Fruit fly (Drosophila melanogaster) whole organism, embryonic: ENCODE data around the gene CG13081.

Source experiments
- Atf-2 ChIP-seq: fragments of 200-800 bp; sonication (Bioruptor generic); optimal IDR thresholded peaks from 2 replicates; lab custom pipeline; 2016; ENCODE audit warnings: missing biosample characterization, missing genetic modification characterization
- B-H1 ChIP-seq: fragments of 200-800 bp; sonication (Bioruptor generic); IDR thresholded peaks from 3 replicates; pipeline ENCODE4 v1.3.6; 2022; ENCODE audit warnings: missing biosample characterization, missing genetic modification characterization
- CG10543 ChIP-seq: fragments of 200-800 bp; sonication (Bioruptor generic); optimal IDR thresholded peaks from 3 replicates; lab custom pipeline; 2017; ENCODE audit warnings: missing biosample characterization, mild to moderate bottlenecking, missing genetic modification characterization, moderate library complexity
- CG12659 ChIP-seq: fragments of 200-800 bp; sonication (Bioruptor generic); optimal IDR thresholded peaks from 3 replicates; lab custom pipeline; 2017; ENCODE audit warnings: mild to moderate bottlenecking, missing biosample characterization, missing genetic modification reagents, missing genetic modification characterization
- CG13287 ChIP-seq: fragments of 200-800 bp; sonication (Bioruptor generic); IDR thresholded peaks from 2 replicates; pipeline ENCODE4 v1.3.6; 2022; ENCODE audit warnings: missing biosample characterization, missing genetic modification characterization; ENCODE audit not compliant: partially characterized antibody
- CG13424 ChIP-seq: fragments of 200-800 bp; sonication (Bioruptor generic); optimal IDR thresholded peaks from 2 replicates; lab custom pipeline; 2019; ENCODE audit warnings: missing biosample characterization, mild to moderate bottlenecking, missing genetic modification characterization, moderate library complexity
- CG13775 ChIP-seq: fragments of 200-800 bp; sonication (Bioruptor generic); optimal IDR thresholded peaks from 3 replicates; lab custom pipeline; 2017; ENCODE audit warnings: missing biosample characterization, mild to moderate bottlenecking, missing genetic modification characterization
- CG13894 ChIP-seq: fragments of 200-800 bp; sonication (Bioruptor generic); optimal IDR thresholded peaks from 3 replicates; lab custom pipeline; 2018; ENCODE audit warnings: missing biosample characterization, mild to moderate bottlenecking, missing genetic modification characterization, moderate library complexity
- CG14014 ChIP-seq: fragments of 200-800 bp; sonication (Bioruptor generic); IDR thresholded peaks from 2 replicates; pipeline ENCODE4 v1.3.6; 2022; ENCODE audit warnings: missing biosample characterization, missing genetic modification characterization
- CG15696 ChIP-seq: fragments of 200-800 bp; sonication (Bioruptor generic); optimal IDR thresholded peaks from 2 replicates; lab custom pipeline; 2019; ENCODE audit warnings: missing biosample characterization, mild to moderate bottlenecking, missing genetic modification characterization, moderate library complexity
- CG17912 ChIP-seq: fragments of 200-800 bp; sonication (Bioruptor generic); optimal IDR thresholded peaks from 2 replicates; lab custom pipeline; 2018; ENCODE audit warnings: missing biosample characterization, mild to moderate bottlenecking, missing genetic modification characterization
- CG1792 ChIP-seq: fragments of 200-800 bp; sonication (Bioruptor generic); optimal IDR thresholded peaks from 2 replicates; lab custom pipeline; 2016; ENCODE audit warnings: missing biosample characterization, missing genetic modification characterization
- CG18476 ChIP-seq: fragments of 200-800 bp; sonication (Bioruptor generic); optimal IDR thresholded peaks from 2 replicates; lab custom pipeline; 2016; ENCODE audit warnings: missing biosample characterization, mild to moderate bottlenecking, missing genetic modification characterization
- CG2712 ChIP-seq: fragments of 200-800 bp; optimal IDR thresholded peaks from 3 replicates; lab custom pipeline; 2019; ENCODE audit warnings: missing biosample characterization, mild to moderate bottlenecking, missing genetic modification characterization, moderate library complexity
- CG3838 ChIP-seq: fragments of 200-800 bp; sonication (Bioruptor generic); optimal IDR thresholded peaks from 3 replicates; lab custom pipeline; 2016; ENCODE audit warnings: missing biosample characterization, missing genetic modification characterization
- CG4820 ChIP-seq: fragments of 200-800 bp; sonication (Bioruptor generic); optimal IDR thresholded peaks from 3 replicates; lab custom pipeline; 2016; ENCODE audit warnings: missing biosample characterization, missing genetic modification characterization
- CG4854 ChIP-seq: fragments of 200-800 bp; sonication (Bioruptor generic); optimal IDR thresholded peaks from 2 replicates; lab custom pipeline; 2016; ENCODE audit warnings: missing biosample characterization, missing genetic modification characterization, inconsistent platforms
- CG9797 ChIP-seq: fragments of 200-800 bp; sonication (Bioruptor generic); optimal IDR thresholded peaks from 3 replicates; lab custom pipeline; 2018; ENCODE audit warnings: missing biosample characterization, mild to moderate bottlenecking, missing genetic modification characterization
- CG9932 ChIP-seq: fragments of 200-800 bp; sonication (Bioruptor generic); IDR thresholded peaks from 2 replicates; pipeline ENCODE4 v1.3.6; 2022; ENCODE audit warnings: missing biosample characterization, missing genetic modification characterization
- CrebB ChIP-seq: fragments of 200-800 bp; sonication (Bioruptor generic); optimal IDR thresholded peaks from 3 replicates; lab custom pipeline; 2018; ENCODE audit warnings: missing biosample characterization, mild to moderate bottlenecking, missing genetic modification characterization
- D19B ChIP-seq: fragments of 200-800 bp; sonication (Bioruptor generic); optimal IDR thresholded peaks from 2 replicates; lab custom pipeline; 2017; ENCODE audit warnings: missing biosample characterization, mild to moderate bottlenecking, missing genetic modification characterization
- Gug ChIP-seq: fragments of 200-800 bp; sonication (Bioruptor generic); IDR thresholded peaks from 4 replicates; pipeline ENCODE4 v1.3.6; 2022; ENCODE audit warnings: missing biosample characterization, missing genetic modification characterization
- Hmr ChIP-seq: fragments of 200-800 bp; sonication (Bioruptor generic); optimal IDR thresholded peaks from 3 replicates; lab custom pipeline; 2017; ENCODE audit warnings: mild to moderate bottlenecking, missing biosample characterization, missing genetic modification reagents, missing genetic modification characterization
- Xbp1 ChIP-seq: fragments of 200-800 bp; sonication (Bioruptor generic); optimal IDR thresholded peaks from 3 replicates; lab custom pipeline; 2016; ENCODE audit warnings: missing biosample characterization, mild to moderate bottlenecking, missing genetic modification characterization
- ac ChIP-seq: fragments of 200-800 bp; sonication (Bioruptor generic); optimal IDR thresholded peaks from 3 replicates; lab custom pipeline; 2017; ENCODE audit warnings: missing biosample characterization, mild to moderate bottlenecking, missing genetic modification characterization
- ci ChIP-seq: fragments of 200-800 bp; sonication (Bioruptor generic); IDR thresholded peaks from 3 replicates; pipeline ENCODE4 v1.3.6; 2022; ENCODE audit warnings: missing biosample characterization, missing genetic modification characterization
- dmrt11E ChIP-seq: fragments of 200-800 bp; sonication (Bioruptor generic); optimal IDR thresholded peaks from 3 replicates; lab custom pipeline; 2018; ENCODE audit warnings: missing biosample characterization, mild to moderate bottlenecking, missing genetic modification characterization, moderate library complexity
- fd3F ChIP-seq: fragments of 200-800 bp; sonication (Bioruptor generic); optimal IDR thresholded peaks from 2 replicates; lab custom pipeline; 2018; ENCODE audit warnings: missing biosample characterization, mild to moderate bottlenecking, missing genetic modification characterization, moderate library complexity
- fd64A ChIP-seq: fragments of 200-800 bp; sonication (Bioruptor generic); optimal IDR thresholded peaks from 3 replicates; lab custom pipeline; 2018; ENCODE audit warnings: missing biosample characterization, mild to moderate bottlenecking, missing genetic modification characterization
- gcm ChIP-seq: fragments of 200-800 bp; sonication (Bioruptor generic); optimal IDR thresholded peaks from 2 replicates; lab custom pipeline; 2019; ENCODE audit warnings: missing biosample characterization, mild to moderate bottlenecking, missing genetic modification characterization, moderate library complexity
- gt ChIP-seq: fragments of 200-800 bp; sonication (Bioruptor generic); IDR thresholded peaks from 2 replicates; pipeline ENCODE4 v1.3.6; 2022; ENCODE audit warnings: missing biosample characterization, missing genetic modification characterization
- jing ChIP-seq: fragments of 200-800 bp; sonication (Bioruptor generic); optimal IDR thresholded peaks from 2 replicates; lab custom pipeline; 2018; ENCODE audit warnings: missing biosample characterization, mild to moderate bottlenecking, missing genetic modification characterization
- lola ChIP-seq, 3 experiments: fragments of >200 bp in 2 of 3; fragments of 200-800 bp in 1 of 3; sonication (Bioruptor generic) in 1 of 3; optimal IDR thresholded peaks; 2 replicates each; lab custom pipeline; 2017 to 2019; ENCODE audit warnings: missing biosample characterization in 3 of 3, missing genetic modification characterization in 3 of 3, mild to moderate bottlenecking in 1 of 3, moderate library complexity in 1 of 3
- lov ChIP-seq, 2 experiments: fragments of 200-800 bp in 1 of 2; fragments of >200 bp in 1 of 2; sonication (Bioruptor generic) in 1 of 2; IDR thresholded peaks in 1 of 2; optimal IDR thresholded peaks in 1 of 2; 2 replicates in 1 of 2; 3 replicates in 1 of 2; pipeline versions ENCODE4 v1.3.6 to Lab custom; 2017 to 2022; ENCODE audit warnings: missing biosample characterization in 1 of 2, missing genetic modification characterization in 1 of 2
- nerfin-1 ChIP-seq: fragments of 200-800 bp; sonication (Bioruptor generic); optimal IDR thresholded peaks from 3 replicates; lab custom pipeline; 2019; ENCODE audit warnings: missing biosample characterization, mild to moderate bottlenecking, missing genetic modification characterization, moderate library complexity
- nom ChIP-seq: fragments of 200-800 bp; sonication (Bioruptor generic); optimal IDR thresholded peaks from 2 replicates; lab custom pipeline; 2017; ENCODE audit warnings: missing biosample characterization, missing genetic modification characterization, mild to moderate bottlenecking, moderate library complexity, missing genetic modification reagents
- org-1 ChIP-seq: fragments of 200-800 bp; sonication (Bioruptor generic); optimal IDR thresholded peaks from 2 replicates; lab custom pipeline; 2017; ENCODE audit warnings: missing biosample characterization, missing genetic modification characterization
- pfk ChIP-seq: fragments of 200-800 bp; sonication (Bioruptor generic); optimal IDR thresholded peaks from 2 replicates; lab custom pipeline; 2018; ENCODE audit warnings: missing biosample characterization, mild to moderate bottlenecking, missing genetic modification characterization, moderate library complexity
- ranshi ChIP-seq: fragments of 200-800 bp; sonication (Bioruptor generic); IDR thresholded peaks from 2 replicates; pipeline ENCODE4 v1.3.6; 2022; ENCODE audit warnings: missing biosample characterization, missing genetic modification characterization
- run ChIP-seq: fragments of 200-800 bp; sonication (Bioruptor generic); optimal IDR thresholded peaks from 3 replicates; lab custom pipeline; 2018; ENCODE audit warnings: missing biosample characterization, mild to moderate bottlenecking, missing genetic modification characterization
- salm ChIP-seq: fragments of 200-800 bp; sonication (Bioruptor generic); optimal IDR thresholded peaks from 2 replicates; lab custom pipeline; 2018; ENCODE audit warnings: missing biosample characterization, mild to moderate bottlenecking, missing genetic modification characterization
- slou ChIP-seq: fragments of 200-800 bp; sonication (Bioruptor generic); optimal IDR thresholded peaks from 3 replicates; lab custom pipeline; 2016; ENCODE audit warnings: missing biosample characterization, missing genetic modification characterization
- so ChIP-seq: fragments of 200-800 bp; sonication (Bioruptor generic); IDR thresholded peaks from 3 replicates; pipeline ENCODE4 v1.3.6; 2022; ENCODE audit warnings: missing biosample characterization, missing genetic modification characterization
- sob ChIP-seq: fragments of 200-800 bp; sonication (Bioruptor generic); IDR thresholded peaks from 2 replicates; pipeline ENCODE4 v1.3.6; 2022; ENCODE audit warnings: missing biosample characterization, missing genetic modification characterization
- sqz ChIP-seq: fragments of 200-800 bp; sonication (Bioruptor generic); optimal IDR thresholded peaks from 3 replicates; lab custom pipeline; 2018; ENCODE audit warnings: missing biosample characterization, mild to moderate bottlenecking, missing genetic modification characterization
- trem ChIP-seq: fragments of 200-800 bp; optimal IDR thresholded peaks from 3 replicates; lab custom pipeline; 2019; ENCODE audit warnings: missing biosample characterization, mild to moderate bottlenecking, missing genetic modification characterization, moderate library complexity
- trh ChIP-seq: fragments of 200-800 bp; sonication (Bioruptor generic); optimal IDR thresholded peaks from 2 replicates; lab custom pipeline; 2016; ENCODE audit warnings: missing biosample characterization, missing genetic modification characterization
- wek ChIP-seq: fragments of 200-800 bp; sonication (Bioruptor generic); optimal IDR thresholded peaks from 3 replicates; lab custom pipeline; 2018; ENCODE audit warnings: missing biosample characterization, mild to moderate bottlenecking, missing genetic modification characterization, moderate library complexity

Gene CG13081

dm6 chr2L:19546869-19547710, 6.7 kb downstream of the CG13081 start, which contains the start of gene CG10337 (continued):
- TF ChIP-seq CG10543 (GFP tag; lab: Kevin White, UChicago) (peak; percentile 86), jing (GFP tag; lab: Kevin White, UChicago) (no peak), CG3838 (GFP tag; lab: Kevin White, UChicago) (no peak), Atf-2 (GFP tag; lab: Kevin White, UChicago) (no peak), salm (tag; lab: Kevin White, UChicago) (no peak), gt (GFP tag; lab: Robert Waterston, UW) (no peak), sob (GFP tag; lab: Robert Waterston, UW) (0 out of 2 replicates have a peak, but pooled peaks have one; percentile 32), run (tag; lab: Kevin White, UChicago) (no peak), dmrt11E (no peak), gcm (GFP tag; lab: Kevin White, UChicago) (peak; percentile 5), lola (GFP tag; optimal IDR thresholded peaks at IDR 0.05; lab: Kevin White, UChicago) (no peak), Gug (no peak), CG18476 (GFP tag; lab: Kevin White, UChicago) (no peak), CG13287 (no peak), CG17912 (no peak), Hmr (GFP tag; lab: Kevin White, UChicago) (peak; percentile 70), CG1792 (GFP tag; lab: Kevin White, UChicago) (no peak), D19B (GFP tag; lab: Kevin White, UChicago) (peak; percentile 36), trh (GFP tag; lab: Kevin White, UChicago) (no peak), sqz (GFP tag; lab: Kevin White, UChicago) (peak; percentile 35), so (GFP tag; lab: Robert Waterston, UW) (peak; percentile 71), fd64A (GFP tag; lab: Kevin White, UChicago) (peak; percentile 23), CG4820 (peak; percentile 7), ac (GFP tag; lab: Kevin White, UChicago) (no peak), slou (GFP tag; lab: Kevin White, UChicago) (no peak), CG15696 (tag; lab: Kevin White, UChicago) (peak; percentile 19), lov (optimal IDR thresholded peaks at IDR 0.05; lab: Kevin White, UChicago) (no peak), lov (GFP tag; IDR thresholded peaks at IDR 0.05; lab: Robert Waterston, UW) (no peak), nom (GFP tag; lab: Kevin White, UChicago) (peak; percentile 79), ci (GFP tag; lab: Robert Waterston, UW) (no peak; the same call in 2 of the 3 replicates), org-1 (GFP tag; lab: Kevin White, UChicago) (peak; percentile 72), CG9797 (GFP tag; lab: Kevin White, UChicago) (no peak), pfk (GFP tag; lab: Kevin White, UChicago) (no peak), CG14014 (no peak), CG9932 (peak; percentile 42), fd3F (GFP tag; lab: Kevin White, UChicago) (no peak), CG13894 (tag; lab: Kevin White, UChicago) (peak; percentile 39), CG2712 (tag; lab: Kevin White, UChicago) (peak; percentile 28), CG13424 (tag; lab: Kevin White, UChicago) (peak; percentile 56), nerfin-1 (tag; lab: Kevin White, UChicago) (peak; percentile 34), CG12659 (GFP tag; lab: Kevin White, UChicago) (peak; percentile 68), Xbp1 (GFP tag; lab: Kevin White, UChicago) (peak; percentile 24), CG13775 (GFP tag; lab: Kevin White, UChicago) (peak; percentile 8), CG4854 (GFP tag; lab: Kevin White, UChicago) (no peak), CrebB (tag; lab: Kevin White, UChicago) (peak; percentile 45), trem (tag; lab: Kevin White, UChicago) (no peak), ranshi (0 out of 2 replicates have a peak, but pooled peaks have one; percentile 11), wek (GFP tag; lab: Kevin White, UChicago) (no peak), B-H1 (no peak)
